Fruit fly (Drosophila melanogaster) whole organism, embryonic: ENCODE results near the gene Fancl.
A peak's percentile ranks its signal among the peaks of the same experiment; 100 is the strongest.

Experiments used
- Atf3 ChIP-seq: fragments of 200-800 bp; sonication (Bioruptor generic); optimal IDR thresholded peaks from 3 replicates; lab custom pipeline; 2016; ENCODE audit warnings: missing biosample characterization, missing genetic modification characterization
- CG11504 ChIP-seq: fragments of 200-800 bp; sonication (Bioruptor generic); optimal IDR thresholded peaks from 3 replicates; lab custom pipeline; 2019; ENCODE audit warnings: missing biosample characterization, mild to moderate bottlenecking, missing genetic modification characterization, moderate library complexity
- CG1233 ChIP-seq: fragments of 200-800 bp; sonication (Bioruptor generic); optimal IDR thresholded peaks from 4 replicates; lab custom pipeline; 2018; ENCODE audit warnings: missing biosample characterization, mild to moderate bottlenecking, missing genetic modification characterization
- CG13287 ChIP-seq: fragments of 200-800 bp; sonication (Bioruptor generic); IDR thresholded peaks from 2 replicates; pipeline ENCODE4 v1.3.6; 2022; ENCODE audit warnings: missing biosample characterization, missing genetic modification characterization; ENCODE audit not compliant: partially characterized antibody
- CG15269 ChIP-seq: fragments of 200-800 bp; sonication (Bioruptor generic); optimal IDR thresholded peaks from 2 replicates; lab custom pipeline; 2018; ENCODE audit warnings: missing biosample characterization, mild to moderate bottlenecking, missing genetic modification characterization, moderate library complexity
- CG15479 ChIP-seq: fragments of 200-800 bp; sonication (Bioruptor generic); optimal IDR thresholded peaks from 3 replicates; lab custom pipeline; 2019; ENCODE audit warnings: missing biosample characterization, mild to moderate bottlenecking, missing genetic modification characterization, moderate library complexity
- CG15514 ChIP-seq: fragments of 200-800 bp; sonication (Bioruptor generic); optimal IDR thresholded peaks from 3 replicates; lab custom pipeline; 2017; ENCODE audit warnings: missing biosample characterization, missing genetic modification characterization, mild to moderate bottlenecking, moderate library complexity, missing genetic modification reagents
- CG1602 ChIP-seq: fragments of 200-800 bp; sonication (Bioruptor generic); optimal IDR thresholded peaks from 3 replicates; lab custom pipeline; 2016; ENCODE audit warnings: missing biosample characterization, missing genetic modification characterization
- CG1647 ChIP-seq: fragments of 200-800 bp; sonication (Bioruptor generic); optimal IDR thresholded peaks from 3 replicates; lab custom pipeline; 2016; ENCODE audit warnings: missing biosample characterization, missing genetic modification characterization
- CG17568 ChIP-seq: fragments of 200-800 bp; sonication (Bioruptor generic); optimal IDR thresholded peaks from 2 replicates; lab custom pipeline; 2018; ENCODE audit warnings: missing biosample characterization, mild to moderate bottlenecking, missing genetic modification characterization, moderate library complexity
- CG18262 ChIP-seq: fragments of 200-800 bp; optimal IDR thresholded peaks from 3 replicates; lab custom pipeline; 2019; ENCODE audit warnings: missing biosample characterization, mild to moderate bottlenecking, missing genetic modification characterization, moderate library complexity
- CG18599 ChIP-seq: fragments of 200-800 bp; sonication (Bioruptor generic); optimal IDR thresholded peaks from 3 replicates; lab custom pipeline; 2017; ENCODE audit warnings: missing biosample characterization, missing genetic modification characterization, mild to moderate bottlenecking, moderate library complexity, missing genetic modification reagents
- CG2712 ChIP-seq: fragments of 200-800 bp; optimal IDR thresholded peaks from 3 replicates; lab custom pipeline; 2019; ENCODE audit warnings: missing biosample characterization, mild to moderate bottlenecking, missing genetic modification characterization, moderate library complexity
- CG30020 ChIP-seq: fragments of 200-800 bp; optimal IDR thresholded peaks from 2 replicates; lab custom pipeline; 2019; ENCODE audit warnings: missing biosample characterization, mild to moderate bottlenecking, missing genetic modification characterization, moderate library complexity
- CG30403 ChIP-seq: fragments of 200-800 bp; sonication (Bioruptor generic); optimal IDR thresholded peaks from 3 replicates; lab custom pipeline; 2016; ENCODE audit warnings: missing biosample characterization, missing genetic modification characterization
- CG34224 ChIP-seq: fragments of 200-800 bp; sonication (Bioruptor generic); IDR thresholded peaks from 3 replicates; pipeline ENCODE4 v1.3.6; 2022; ENCODE audit warnings: missing biosample characterization, missing genetic modification characterization; ENCODE audit not compliant: partially characterized antibody
- CG4617 ChIP-seq: fragments of 200-800 bp; sonication (Bioruptor generic); optimal IDR thresholded peaks from 3 replicates; lab custom pipeline; 2016; ENCODE audit warnings: missing biosample characterization, missing genetic modification characterization, borderline replicate concordance
- CG4854 ChIP-seq: fragments of 200-800 bp; sonication (Bioruptor generic); optimal IDR thresholded peaks from 2 replicates; lab custom pipeline; 2016; ENCODE audit warnings: missing biosample characterization, missing genetic modification characterization, inconsistent platforms
- CG6791 ChIP-seq: fragments of 200-800 bp; sonication (Bioruptor generic); IDR thresholded peaks from 3 replicates; pipeline ENCODE4 v1.3.6; 2022; ENCODE audit warnings: missing biosample characterization, missing genetic modification characterization; ENCODE audit not compliant: partially characterized antibody
- CG7786 ChIP-seq: fragments of 200-800 bp; sonication (Bioruptor generic); optimal IDR thresholded peaks from 2 replicates; lab custom pipeline; 2016; ENCODE audit warnings: missing biosample characterization, missing genetic modification characterization
- CG8281 ChIP-seq: fragments of 200-800 bp; sonication (Bioruptor generic); optimal IDR thresholded peaks from 2 replicates; lab custom pipeline; 2018; ENCODE audit warnings: missing biosample characterization, mild to moderate bottlenecking, missing genetic modification characterization, moderate library complexity
- CG8388 ChIP-seq: fragments of 200-800 bp; sonication (Bioruptor generic); optimal IDR thresholded peaks from 2 replicates; lab custom pipeline; 2019; ENCODE audit warnings: missing biosample characterization, mild to moderate bottlenecking, missing genetic modification characterization, moderate library complexity
- CG9727 ChIP-seq: fragments of 200-800 bp; sonication (Bioruptor generic); optimal IDR thresholded peaks from 3 replicates; lab custom pipeline; 2017; ENCODE audit warnings: missing biosample characterization, mild to moderate bottlenecking, missing genetic modification characterization
- Camta ChIP-seq: fragments of 200-800 bp; sonication (Bioruptor generic); optimal IDR thresholded peaks from 2 replicates; lab custom pipeline; 2016; ENCODE audit warnings: missing biosample characterization, missing genetic modification characterization
- Dp ChIP-seq: fragments of 200-800 bp; sonication (Bioruptor generic); optimal IDR thresholded peaks from 2 replicates; lab custom pipeline; 2018; ENCODE audit warnings: missing biosample characterization, mild to moderate bottlenecking, missing genetic modification characterization, moderate library complexity
- Dref ChIP-seq: fragments of 200-800 bp; sonication (Bioruptor generic); IDR thresholded peaks from 2 replicates; pipeline ENCODE4 v1.3.6; 2022; ENCODE audit warnings: missing biosample characterization, missing genetic modification characterization
- Drgx ChIP-seq: fragments of 200-800 bp; sonication (Bioruptor generic); IDR thresholded peaks from 2 replicates; pipeline ENCODE4 v1.3.6; 2022; ENCODE audit warnings: missing biosample characterization, missing genetic modification characterization
- Ets65A ChIP-seq: fragments of 200-800 bp; sonication (Bioruptor generic); peaks from one replicate; lab custom pipeline; 2016; ENCODE audit warnings: missing biosample characterization, missing genetic modification characterization
- Fer3 ChIP-seq: fragments of 200-800 bp; sonication (Bioruptor generic); optimal IDR thresholded peaks from 2 replicates; lab custom pipeline; 2018; ENCODE audit warnings: missing biosample characterization, mild to moderate bottlenecking, missing genetic modification characterization, moderate library complexity
- HHEX ChIP-seq: fragments of 200-800 bp; sonication (Bioruptor generic); optimal IDR thresholded peaks from 3 replicates; lab custom pipeline; 2017; ENCODE audit warnings: missing biosample characterization, mild to moderate bottlenecking, missing genetic modification characterization, missing genetic modification reagents
- MESR4 ChIP-seq: fragments of 200-800 bp; sonication (Bioruptor generic); optimal IDR thresholded peaks from 2 replicates; lab custom pipeline; 2018; ENCODE audit warnings: missing biosample characterization, mild to moderate bottlenecking, missing genetic modification characterization, moderate library complexity
- Meics ChIP-seq: fragments of 200-800 bp; sonication (Bioruptor generic); optimal IDR thresholded peaks from 2 replicates; lab custom pipeline; 2017; ENCODE audit warnings: missing biosample characterization, mild to moderate bottlenecking, missing genetic modification characterization
- Myb ChIP-seq: fragments of 200-800 bp; sonication (Bioruptor generic); optimal IDR thresholded peaks from 2 replicates; lab custom pipeline; 2016; ENCODE audit warnings: missing biosample characterization, missing genetic modification characterization
- NC2α ChIP-seq: fragments of 200-800 bp; sonication (Bioruptor generic); optimal IDR thresholded peaks from 2 replicates; lab custom pipeline; 2016; ENCODE audit warnings: missing biosample characterization, missing genetic modification characterization
- Pdp1 ChIP-seq, 2 experiments: fragments of 200-800 bp; sonication (Bioruptor generic); optimal IDR thresholded peaks; 3 replicates each; lab custom pipeline; 2016; ENCODE audit warnings: missing biosample characterization in 2 of 2, missing genetic modification characterization in 2 of 2, mild to moderate bottlenecking in 1 of 2, moderate library complexity in 1 of 2
- Sry-δ ChIP-seq: fragments of 200-800 bp; sonication (Bioruptor generic); optimal IDR thresholded peaks from 2 replicates; lab custom pipeline; 2016; ENCODE audit warnings: missing biosample characterization, missing genetic modification characterization
- Ssrp ChIP-seq: fragments of 200-800 bp; sonication (Bioruptor generic); optimal IDR thresholded peaks from 2 replicates; lab custom pipeline; 2018; ENCODE audit warnings: missing biosample characterization, mild to moderate bottlenecking, missing genetic modification characterization, moderate library complexity
- Trl ChIP-seq, 3 experiments: fragments of >200 bp in 2 of 3; fragments of 200-800 bp in 1 of 3; sonication (Bioruptor generic) in 1 of 3; optimal IDR thresholded peaks; 2 replicates in 1 of 3; 3 replicates in 2 of 3; lab custom pipeline; 2016 to 2017; ENCODE audit warnings: missing biosample characterization in 1 of 3, missing genetic modification characterization in 1 of 3
- dmrt99B ChIP-seq: fragments of 200-800 bp; sonication (Bioruptor generic); optimal IDR thresholded peaks from 2 replicates; lab custom pipeline; 2018; ENCODE audit warnings: missing biosample characterization, mild to moderate bottlenecking, missing genetic modification characterization, moderate library complexity
- grn ChIP-seq: fragments of 200-800 bp; sonication (Bioruptor generic); optimal IDR thresholded peaks from 3 replicates; lab custom pipeline; 2017; ENCODE audit warnings: missing biosample characterization, missing genetic modification characterization
- h ChIP-seq: fragments of >200 bp; optimal IDR thresholded peaks from 2 replicates; lab custom pipeline; 2017
- org-1 ChIP-seq: fragments of 200-800 bp; sonication (Bioruptor generic); optimal IDR thresholded peaks from 2 replicates; lab custom pipeline; 2017; ENCODE audit warnings: missing biosample characterization, missing genetic modification characterization
- phol ChIP-seq: fragments of 200-800 bp; sonication (Bioruptor generic); optimal IDR thresholded peaks from 3 replicates; lab custom pipeline; 2018; ENCODE audit warnings: missing biosample characterization, mild to moderate bottlenecking, missing genetic modification characterization, moderate library complexity
- row ChIP-seq: fragments of 200-800 bp; sonication (Bioruptor generic); IDR thresholded peaks from 3 replicates; pipeline ENCODE4 v1.3.6; 2022; ENCODE audit warnings: missing biosample characterization, missing genetic modification characterization
- slbo ChIP-seq: fragments of 200-800 bp; sonication (Bioruptor generic); IDR thresholded peaks from 2 replicates; pipeline ENCODE4 v1.3.6; 2022; ENCODE audit warnings: missing biosample characterization, missing genetic modification characterization

Fancl gene

dm6 chr3R:10048842-10049527 lies 3.7 kb downstream of the Fancl start, which contains the start of gene ohgt (continued):
- TF ChIP-seq Pdp1 (GFP tag; optimal IDR thresholded peaks at IDR 0.05; lab: Kevin White, UChicago): peak in 1 of 2 experiments; percentile 26
- TF ChIP-seq Dref (GFP tag; lab: Robert Waterston, UW): peak; percentile 70
- TF ChIP-seq CG11504 (tag; lab: Kevin White, UChicago): peak; percentile 50
- 0 out of 2 replicates have a peak, but pooled peaks have one; percentile 29 for TF ChIP-seq Drgx (GFP tag; lab: Robert Waterston, UW)
- TF ChIP-seq CG17568 (GFP tag; lab: Kevin White, UChicago): no peak
- TF ChIP-seq CG7786 (GFP tag; lab: Kevin White, UChicago): no peak
- peak; percentile 50 for TF ChIP-seq phol (tag; lab: Kevin White, UChicago)
- TF ChIP-seq Ssrp (tag; lab: Kevin White, UChicago): no peak
- TF ChIP-seq CG18262 (tag; lab: Kevin White, UChicago): peak; percentile 44
- peak; percentile 27 for TF ChIP-seq Ets65A
- peak; percentile 81 for TF ChIP-seq MESR4 (GFP tag; lab: Kevin White, UChicago)
- TF ChIP-seq NC2α (GFP tag; lab: Kevin White, UChicago): no peak
- peak; percentile 86 for TF ChIP-seq Dp (GFP tag; lab: Kevin White, UChicago)
- TF ChIP-seq CG15269: peak; percentile 23
- peak; percentile 41 for TF ChIP-seq CG30020 (tag; lab: Kevin White, UChicago)
- peak; percentile 78 for TF ChIP-seq Sry-δ (GFP tag; lab: Kevin White, UChicago)
- no peak for TF ChIP-seq h (lab: Kevin White, UChicago)
- no peak for TF ChIP-seq CG4854
- TF ChIP-seq row (GFP tag; lab: Robert Waterston, UW): peak; percentile 49
- peak; percentile 63 for TF ChIP-seq CG4617
- TF ChIP-seq CG1647 (GFP tag; lab: Kevin White, UChicago): no peak
- TF ChIP-seq Myb (GFP tag; lab: Kevin White, UChicago): peak; percentile 29

dm6 chr3R:10048775-10048841 lies 4.1 kb downstream of the Fancl start, which contains the start of gene CG12811:
Gene CG12811 (minus strand): TSS chr3R:10048797.
- TF ChIP-seq CG1602 (GFP tag; lab: Kevin White, UChicago) (no peak), Trl (optimal IDR thresholded peaks at IDR 0.05; lab: Kevin White, UChicago) (peak in 1 of 2 experiments; percentile 43), Trl (GFP tag; optimal IDR thresholded peaks at IDR 0.05; lab: Kevin White, UChicago) (no peak), CG15479 (GFP tag; lab: Kevin White, UChicago) (no peak), CG34224 (GFP tag; lab: Robert Waterston, UW) (no peak)

DNA sequence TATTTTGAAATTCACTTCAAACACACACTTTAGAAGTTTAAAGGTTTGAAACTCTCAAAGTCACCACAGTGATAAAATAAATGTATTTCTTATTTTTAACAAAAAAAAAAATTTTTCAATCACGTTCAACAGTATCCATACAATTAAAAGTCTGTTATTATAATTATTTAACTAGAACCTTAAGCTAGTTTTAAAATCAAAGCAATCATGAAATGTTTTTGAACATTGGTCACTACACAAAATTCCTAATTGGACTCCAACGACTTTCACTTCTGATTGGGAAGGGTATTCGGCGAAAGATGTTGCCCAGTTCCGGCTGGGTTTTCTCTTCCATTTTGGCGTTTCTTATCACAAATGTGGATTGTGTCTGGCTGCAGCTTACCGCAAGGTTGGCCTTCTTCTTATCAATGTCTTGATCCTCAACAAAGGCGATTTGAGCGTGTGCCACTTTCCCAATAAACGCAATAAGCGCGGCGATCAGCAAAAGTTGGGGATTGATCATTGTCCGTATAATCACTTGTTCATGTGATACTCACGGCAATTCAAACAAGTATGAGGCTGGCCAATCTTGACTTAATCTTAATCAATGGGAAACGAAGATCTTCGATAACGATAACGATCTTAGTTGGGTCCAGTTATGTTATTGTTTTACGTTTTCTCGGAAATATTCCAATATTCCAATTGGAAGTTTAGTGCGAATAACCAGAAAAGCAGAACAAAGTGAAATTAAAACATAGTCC lies 4.5 kb downstream of the Fancl start:
- peak; percentile 71 for TF ChIP-seq dmrt99B (tag; lab: Kevin White, UChicago)
- TF ChIP-seq org-1 (GFP tag; lab: Kevin White, UChicago): peak; percentile 36
- TF ChIP-seq CG9727 (GFP tag; lab: Kevin White, UChicago): peak; percentile 35
- TF ChIP-seq CG1602 (GFP tag; lab: Kevin White, UChicago): peak; percentile 11
- TF ChIP-seq Camta (GFP tag; lab: Kevin White, UChicago): no peak
- TF ChIP-seq CG6791: 0 out of 3 replicates have a peak, but pooled peaks have one; percentile 46
- TF ChIP-seq CG2712 (tag; lab: Kevin White, UChicago): peak; percentile 59
- TF ChIP-seq Atf3: no peak
- peak; percentile 67 for TF ChIP-seq Meics (GFP tag; lab: Kevin White, UChicago)
- peak; percentile 39 for TF ChIP-seq slbo (GFP tag; lab: Robert Waterston, UW)
- TF ChIP-seq CG18599 (GFP tag; lab: Kevin White, UChicago): peak; percentile 46
- TF ChIP-seq CG13287 (GFP tag; lab: Robert Waterston, UW): no peak
- TF ChIP-seq grn (GFP tag; lab: Kevin White, UChicago): peak; percentile 53
- peak; percentile 52 for TF ChIP-seq CG30403 (GFP tag; lab: Kevin White, UChicago)
- TF ChIP-seq CG8281 (tag; lab: Kevin White, UChicago): peak; percentile 11
- TF ChIP-seq HHEX (GFP tag; lab: Kevin White, UChicago): peak; percentile 38
- peak; percentile 30 for TF ChIP-seq CG8388 (GFP tag; lab: Kevin White, UChicago)
- TF ChIP-seq CG1233 (GFP tag; lab: Kevin White, UChicago): peak; percentile 45
- TF ChIP-seq row (GFP tag; lab: Robert Waterston, UW): peak; percentile 67
- peak; percentile 63 for TF ChIP-seq CG18262 (tag; lab: Kevin White, UChicago)
- TF ChIP-seq CG15514 (GFP tag; lab: Kevin White, UChicago): no peak
- peak; percentile 10 for TF ChIP-seq Fer3 (tag; lab: Kevin White, UChicago)
